Fruit fly (Drosophila melanogaster) whole organism, embryonic: ENCODE results near the gene CG31883.

Experiments used
- BtbVII ChIP-seq: fragments of 200-800 bp; sonication (Bioruptor generic); optimal IDR thresholded peaks from 3 replicates; lab custom pipeline; 2017; ENCODE audit warnings: missing biosample characterization, mild to moderate bottlenecking, missing genetic modification characterization
- CG18011 ChIP-seq: fragments of 200-800 bp; sonication (Bioruptor generic); optimal IDR thresholded peaks from 2 replicates; lab custom pipeline; 2017; ENCODE audit warnings: missing biosample characterization, missing genetic modification characterization, mild to moderate bottlenecking, moderate library complexity, missing genotype
- CG2889 ChIP-seq: fragments of 200-800 bp; sonication (Bioruptor generic); IDR thresholded peaks from 3 replicates; pipeline ENCODE4 v1.3.6; 2022; ENCODE audit warnings: missing biosample characterization, missing genetic modification characterization
- CG5180 ChIP-seq: fragments of 200-800 bp; sonication (Bioruptor generic); optimal IDR thresholded peaks from 3 replicates; lab custom pipeline; 2017; ENCODE audit warnings: missing biosample characterization, missing genetic modification characterization, mild to moderate bottlenecking, moderate library complexity, missing genetic modification reagents
- Dip3 ChIP-seq: fragments of 200-800 bp; sonication (Bioruptor generic); optimal IDR thresholded peaks from 3 replicates; lab custom pipeline; 2016; ENCODE audit warnings: missing biosample characterization, missing genetic modification characterization
- HmgD ChIP-seq: fragments of 200-800 bp; sonication (Bioruptor generic); optimal IDR thresholded peaks from 3 replicates; lab custom pipeline; 2016; ENCODE audit warnings: missing biosample characterization, missing genetic modification characterization
- Side ChIP-seq: fragments of 200-800 bp; sonication (Bioruptor generic); optimal IDR thresholded peaks from 2 replicates; lab custom pipeline; 2016; ENCODE audit warnings: missing biosample characterization, missing genetic modification characterization
- ap ChIP-seq: fragments of 200-800 bp; sonication (Bioruptor generic); IDR thresholded peaks from 2 replicates; pipeline ENCODE4 v1.3.6; 2022; ENCODE audit warnings: missing biosample characterization, missing genetic modification characterization
- chn ChIP-seq: fragments of 200-800 bp; sonication (Bioruptor generic); optimal IDR thresholded peaks from 2 replicates; lab custom pipeline; 2016; ENCODE audit warnings: missing biosample characterization, missing genetic modification characterization
- crol ChIP-seq: fragments of 200-800 bp; sonication (Bioruptor generic); IDR thresholded peaks from 2 replicates; pipeline ENCODE4 v1.3.6; 2022; ENCODE audit warnings: missing biosample characterization, missing genetic modification characterization
- insv ChIP-seq, 2 experiments: fragments of 200-800 bp; sonication (Bioruptor generic); optimal IDR thresholded peaks; 3 replicates each; lab custom pipeline; 2016 to 2018; ENCODE audit warnings: missing biosample characterization in 2 of 2, missing genetic modification characterization in 2 of 2
- jing ChIP-seq: fragments of 200-800 bp; sonication (Bioruptor generic); optimal IDR thresholded peaks from 2 replicates; lab custom pipeline; 2018; ENCODE audit warnings: missing biosample characterization, mild to moderate bottlenecking, missing genetic modification characterization
- odd ChIP-seq: fragments of 200-800 bp; sonication (Bioruptor generic); optimal IDR thresholded peaks from 2 replicates; lab custom pipeline; 2017; ENCODE audit warnings: missing biosample characterization, mild to moderate bottlenecking, missing genetic modification characterization
- sr ChIP-seq: fragments of 200-800 bp; sonication (Bioruptor generic); IDR thresholded peaks from 3 replicates; pipeline ENCODE4 v1.3.6; 2022; ENCODE audit warnings: missing biosample characterization, missing genetic modification characterization

- no peak for TF ChIP-seq CG2889
- TF ChIP-seq crol (GFP tag; lab: Robert Waterston, UW): no peak
- TF ChIP-seq Side (GFP tag; lab: Kevin White, UChicago): peak; percentile 43
- peak; percentile 24 for TF ChIP-seq jing
- no peak for TF ChIP-seq insv (GFP tag; optimal IDR thresholded peaks at IDR 0.05; lab: Kevin White, UChicago)
- no peak for TF ChIP-seq chn
- TF ChIP-seq CG5180: peak; percentile 49
- TF ChIP-seq Dip3: no peak
- TF ChIP-seq CG18011 (GFP tag; lab: Kevin White, UChicago): peak; percentile 95
- TF ChIP-seq ap (GFP tag; lab: Robert Waterston, UW): no peak
- TF ChIP-seq HmgD (GFP tag; lab: Kevin White, UChicago): no peak
- peak; percentile 56; the same call in 1 of the 3 replicates for TF ChIP-seq sr
- TF ChIP-seq BtbVII (GFP tag; lab: Kevin White, UChicago): peak; percentile 85
- TF ChIP-seq odd: no peak
Observed at dm6 chr2L:9490788-9491187, 37.5 kb upstream of the CG31883 start.
